Worm (Caenorhabditis elegans) whole organism, young adult: ENCODE results near the gene bcf-1.

Source experiments
- B0336.3 ChIP-seq: fragments of 200-800 bp; sonication (Bioruptor generic); IDR thresholded peaks from 2 replicates; pipeline ENCODE4 v1.3.6; 2022; ENCODE audit warnings: missing genetic modification characterization, missing compliant biosample characterization
- F23B12.7 ChIP-seq: sonication (generic microtip); optimal IDR thresholded peaks from 2 replicates; lab custom pipeline; 2017; ENCODE audit warnings: missing genetic modification characterization, mild to moderate bottlenecking, missing compliant biosample characterization, antibody characterized with exemption, moderate library complexity; ENCODE audit not compliant: insufficient read depth
- F33H1.4 ChIP-seq: fragments of 200-800 bp; sonication (Bioruptor generic); IDR thresholded peaks from 2 replicates; pipeline ENCODE4 v1.3.6; 2022; ENCODE audit warnings: missing genetic modification reagents, missing genetic modification characterization, missing compliant biosample characterization
- T07F8.4 ChIP-seq: sonication (generic microtip); optimal IDR thresholded peaks from 2 replicates; lab custom pipeline; 2016; ENCODE audit warnings: mild to moderate bottlenecking, missing genetic modification characterization, moderate library complexity, missing compliant biosample characterization
- Y53G8AR.9 ChIP-seq: fragments of 200-800 bp; sonication (Bioruptor generic); conservative IDR thresholded peaks from 2 replicates; pipeline ENCODE4 v1.3.6; 2022; ENCODE audit warnings: missing genetic modification reagents, missing genetic modification characterization, missing compliant biosample characterization
- Y95B8A.8 ChIP-seq: fragments of 200-800 bp; sonication (Bioruptor generic); IDR thresholded peaks from 2 replicates; pipeline ENCODE4 v1.3.6; 2022; ENCODE audit warnings: missing genetic modification reagents, missing genetic modification characterization, missing compliant biosample characterization
- ama-1 ChIP-seq, 3 experiments: fragments of 150-350 bp in 1 of 3; sonication (generic microtip) in 2 of 3; optimal IDR thresholded peaks; 2 replicates each; lab custom pipeline; 2014 to 2018; ENCODE audit warnings: missing biosample characterization in 2 of 3, missing genetic modification characterization in 2 of 3, missing genetic modification reagents in 2 of 3
- atf-7 ChIP-seq: sonication (generic microtip); optimal IDR thresholded peaks from 2 replicates; lab custom pipeline; 2017; ENCODE audit warnings: mild to moderate bottlenecking, missing genetic modification characterization, missing compliant biosample characterization
- athp-1 ChIP-seq: sonication (generic microtip); optimal IDR thresholded peaks from 2 replicates; lab custom pipeline; 2017; ENCODE audit warnings: mild to moderate bottlenecking, missing genetic modification characterization, missing compliant biosample characterization
- attf-3 ChIP-seq: fragments of 200-800 bp; sonication (Bioruptor generic); conservative IDR thresholded peaks from 2 replicates; pipeline ENCODE4 v1.3.6; 2022; ENCODE audit warnings: missing genetic modification reagents, missing genetic modification characterization, missing compliant biosample characterization
- attf-6 ChIP-seq: fragments of 200-800 bp; sonication (Bioruptor generic); IDR thresholded peaks from 2 replicates; pipeline ENCODE4 v1.3.6; 2022; ENCODE audit warnings: missing genetic modification reagents, missing genetic modification characterization, missing compliant biosample characterization
- cebp-1 ChIP-seq, 2 experiments: fragments of 200-800 bp in 1 of 2; sonication (Bioruptor generic) in 1 of 2; sonication (generic microtip) in 1 of 2; IDR thresholded peaks in 1 of 2; optimal IDR thresholded peaks in 1 of 2; 2 replicates each; pipeline versions ENCODE4 v1.3.6 to Lab custom; 2017 to 2022; ENCODE audit warnings: missing compliant biosample characterization in 2 of 2, missing genetic modification characterization in 2 of 2, mild to moderate bottlenecking in 1 of 2, missing genetic modification reagents in 1 of 2, moderate library complexity in 1 of 2
- ceh-79 ChIP-seq: sonication (generic microtip); optimal IDR thresholded peaks from 2 replicates; lab custom pipeline; 2017; ENCODE audit warnings: mild to moderate bottlenecking, missing genetic modification characterization, missing compliant biosample characterization
- ceh-91 ChIP-seq: fragments of 200-800 bp; sonication (Bioruptor generic); IDR thresholded peaks from 2 replicates; pipeline ENCODE4 v1.3.6; 2022; ENCODE audit warnings: missing genetic modification reagents, missing genetic modification characterization, missing compliant biosample characterization
- chd-7 ChIP-seq: sonication (generic microtip); optimal IDR thresholded peaks from 2 replicates; lab custom pipeline; 2016; ENCODE audit warnings: mild to moderate bottlenecking, missing genetic modification characterization, moderate library complexity, missing compliant biosample characterization
- dox-1 ChIP-seq: fragments of 200-800 bp; sonication (Bioruptor generic); IDR thresholded peaks from 2 replicates; pipeline ENCODE4 v1.3.6; 2022; ENCODE audit warnings: missing genetic modification reagents, missing genetic modification characterization, missing compliant biosample characterization
- egrh-3 ChIP-seq: fragments of 200-800 bp; sonication (Bioruptor generic); IDR thresholded peaks from 2 replicates; pipeline ENCODE4 v1.3.6; 2022; ENCODE audit warnings: missing genetic modification reagents, missing genetic modification characterization, missing compliant biosample characterization
- ekl-4 ChIP-seq: fragments of 200-800 bp; sonication (Bioruptor generic); IDR thresholded peaks from 2 replicates; pipeline ENCODE4 v1.3.6; 2022; ENCODE audit warnings: missing genetic modification reagents, missing genetic modification characterization, missing compliant biosample characterization
- ets-4 ChIP-seq: fragments of 200-800 bp; sonication (Bioruptor generic); optimal IDR thresholded peaks from 2 replicates; lab custom pipeline; 2018; ENCODE audit warnings: mild to moderate bottlenecking, missing genetic modification characterization, missing compliant biosample characterization
- gei-17 ChIP-seq: fragments of 200-800 bp; sonication (Bioruptor generic); optimal IDR thresholded peaks from 2 replicates; lab custom pipeline; 2018; ENCODE audit warnings: mild to moderate bottlenecking, missing genetic modification characterization, missing compliant biosample characterization
- hlh-12 ChIP-seq: sonication (generic microtip); optimal IDR thresholded peaks from 2 replicates; lab custom pipeline; 2016; ENCODE audit warnings: missing genetic modification characterization, missing compliant biosample characterization
- hrde-1 ChIP-seq: sonication (generic microtip); optimal IDR thresholded peaks from 2 replicates; lab custom pipeline; 2016; ENCODE audit warnings: missing genetic modification characterization, mild to moderate bottlenecking, missing compliant biosample characterization, moderate library complexity, missing genotype, missing genetic modification reagents, borderline replicate concordance
- hsf-1 ChIP-seq: fragments of 200-800 bp; sonication (Bioruptor generic); IDR thresholded peaks from 2 replicates; pipeline ENCODE4 v1.3.6; 2022; ENCODE audit warnings: missing genetic modification reagents, missing genetic modification characterization, missing compliant biosample characterization
- lag-1 ChIP-seq: fragments of 200-800 bp; sonication (Bioruptor generic); IDR thresholded peaks from 2 replicates; pipeline ENCODE4 v1.3.6; 2022; ENCODE audit warnings: missing genetic modification reagents, missing genetic modification characterization, missing compliant biosample characterization
- lin-26 ChIP-seq: fragments of 200-800 bp; sonication (Bioruptor generic); IDR thresholded peaks from 2 replicates; pipeline ENCODE4 v1.3.6; 2022; ENCODE audit warnings: missing genetic modification reagents, missing genetic modification characterization, missing compliant biosample characterization
- lin-54 ChIP-seq: fragments of 200-800 bp; sonication (Bioruptor generic); optimal IDR thresholded peaks from 2 replicates; lab custom pipeline; 2018; ENCODE audit warnings: mild to moderate bottlenecking, missing genetic modification characterization, missing compliant biosample characterization
- madf-3 ChIP-seq: fragments of 200-800 bp; sonication (Bioruptor generic); IDR thresholded peaks from 2 replicates; pipeline ENCODE4 v1.3.6; 2022; ENCODE audit warnings: missing genetic modification reagents, missing genetic modification characterization, missing compliant biosample characterization
- madf-6 ChIP-seq: fragments of 200-800 bp; sonication (Bioruptor generic); IDR thresholded peaks from 2 replicates; pipeline ENCODE4 v1.3.6; 2022; ENCODE audit warnings: missing genetic modification reagents, missing genetic modification characterization, missing compliant biosample characterization
- madf-8 ChIP-seq: fragments of 200-800 bp; sonication (Bioruptor generic); conservative IDR thresholded peaks from 2 replicates; pipeline ENCODE4 v1.3.6; 2022; ENCODE audit warnings: missing genetic modification reagents, missing genetic modification characterization, missing compliant biosample characterization
- mcd-1 ChIP-seq: fragments of 200-800 bp; sonication (Bioruptor generic); IDR thresholded peaks from 2 replicates; pipeline ENCODE4 v1.3.6; 2022; ENCODE audit warnings: missing genetic modification reagents, missing genetic modification characterization, missing compliant biosample characterization
- nfyb-1 ChIP-seq: fragments of 200-800 bp; sonication (Bioruptor generic); IDR thresholded peaks from 2 replicates; pipeline ENCODE4 v1.3.6; 2022; ENCODE audit warnings: missing genetic modification reagents, missing genetic modification characterization, missing compliant biosample characterization
- nhr-27 ChIP-seq: fragments of 200-800 bp; sonication (Bioruptor generic); optimal IDR thresholded peaks from 2 replicates; lab custom pipeline; 2018; ENCODE audit warnings: mild to moderate bottlenecking, missing genetic modification characterization, moderate library complexity, missing compliant biosample characterization
- nhr-80 ChIP-seq: sonication (generic microtip); optimal IDR thresholded peaks from 2 replicates; lab custom pipeline; 2016; ENCODE audit warnings: missing genetic modification characterization, missing compliant biosample characterization
- pbrm-1 ChIP-seq: fragments of 200-800 bp; sonication (Bioruptor generic); IDR thresholded peaks from 2 replicates; pipeline ENCODE4 v1.3.6; 2022; ENCODE audit warnings: missing genetic modification reagents, missing genetic modification characterization, missing compliant biosample characterization
- rec-8 ChIP-seq, 2 experiments: sonication (generic microtip); optimal IDR thresholded peaks; 2 replicates each; lab custom pipeline; 2016; ENCODE audit warnings: mild to moderate bottlenecking in 2 of 2, missing genetic modification characterization in 2 of 2, missing genetic modification reagents in 2 of 2, missing genotype in 2 of 2, missing biosample characterization in 1 of 2, missing compliant biosample characterization in 1 of 2, moderate library complexity in 1 of 2
- snpc-3.4 ChIP-seq: sonication (generic microtip); optimal IDR thresholded peaks from 2 replicates; lab custom pipeline; 2017; ENCODE audit warnings: missing genetic modification characterization, mild to moderate bottlenecking, missing compliant biosample characterization, antibody characterized with exemption, moderate library complexity, missing genotype, missing genetic modification reagents
- snpc-4 ChIP-seq, 5 experiments: fragments of 150-350 bp in 1 of 5; sonication (generic microtip) in 4 of 5; optimal IDR thresholded peaks; 2 replicates each; lab custom pipeline; 2014 to 2018; ENCODE audit warnings: missing genetic modification characterization in 5 of 5, missing biosample characterization in 3 of 5, antibody characterized with exemption in 2 of 5, mild to moderate bottlenecking in 2 of 5, missing compliant biosample characterization in 2 of 5, missing genotype in 2 of 5, moderate library complexity in 2 of 5, missing genetic modification reagents in 1 of 5
- tlf-1 ChIP-seq: fragments of 200-800 bp; sonication (Bioruptor generic); optimal IDR thresholded peaks from 2 replicates; lab custom pipeline; 2018; ENCODE audit warnings: mild to moderate bottlenecking, missing genetic modification characterization, missing compliant biosample characterization
- zfh-2 ChIP-seq: fragments of 200-800 bp; sonication (Bioruptor generic); conservative IDR thresholded peaks from 2 replicates; pipeline ENCODE4 v1.3.6; 2022; ENCODE audit warnings: missing genetic modification reagents, missing genetic modification characterization, missing compliant biosample characterization
- zim-3 ChIP-seq: sonication (generic microtip); optimal IDR thresholded peaks from 2 replicates; lab custom pipeline; 2017; ENCODE audit warnings: mild to moderate bottlenecking, missing genetic modification characterization, moderate library complexity, missing compliant biosample characterization
- ztf-18 ChIP-seq: sonication (generic microtip); optimal IDR thresholded peaks from 2 replicates; lab custom pipeline; 2016; ENCODE audit warnings: missing genotype, mild to moderate bottlenecking, missing genetic modification characterization, missing compliant biosample characterization
- ztf-22 ChIP-seq: fragments of 200-800 bp; sonication (Bioruptor generic); optimal IDR thresholded peaks from 2 replicates; lab custom pipeline; 2018; ENCODE audit warnings: mild to moderate bottlenecking, missing genetic modification characterization, moderate library complexity, missing compliant biosample characterization
- ztf-26 ChIP-seq: sonication (generic microtip); optimal IDR thresholded peaks from 2 replicates; lab custom pipeline; 2017; ENCODE audit warnings: missing genetic modification characterization, missing compliant biosample characterization

bcf-1 gene

DNA sequence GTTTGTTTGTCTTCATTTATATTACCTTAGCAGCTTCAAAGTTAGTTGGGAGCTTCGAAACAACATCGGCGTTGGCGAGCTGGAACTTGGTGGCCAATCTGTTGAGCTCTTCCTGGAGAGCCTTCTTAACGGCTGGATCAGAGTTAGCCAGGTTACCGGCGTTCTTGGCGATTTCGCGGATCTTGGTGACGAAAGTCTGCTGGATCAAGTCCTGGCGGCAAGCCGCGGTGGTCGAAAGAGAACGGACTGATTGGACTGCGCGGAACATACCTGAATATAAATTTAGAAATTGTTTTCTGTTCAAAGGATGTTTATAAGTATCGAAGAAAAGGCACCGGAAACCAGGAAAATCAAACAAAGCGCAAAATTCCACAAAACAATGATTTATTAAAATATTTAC, 18.3 kb upstream of the bcf-1 start, which contains the start of gene atp-4:
atp-4 (minus strand) TSS at position 270 of the 400 bp plus-strand sequence.
- TF ChIP-seq hrde-1 (no peak), zfh-2 (peak; percentile 63), madf-6 (GFP tag; lab: Robert Waterston, UW) (peak; percentile 48; the same call in 1 of the 2 replicates), atf-7 (tag; lab: Kevin White, UChicago) (no peak), attf-6 (GFP tag; lab: Robert Waterston, UW) (0 out of 2 replicates have a peak, but pooled peaks have one; percentile 15), hlh-12 (tag; lab: Kevin White, UChicago) (no peak), T07F8.4 (no peak), attf-3 (GFP tag; lab: Robert Waterston, UW) (0 out of 2 replicates have a peak, but pooled peaks have one; percentile 24), ekl-4 (GFP tag; lab: Robert Waterston, UW) (peak; percentile 34; the same call in 1 of the 2 replicates), nfyb-1 (GFP tag; lab: Robert Waterston, UW) (peak; percentile 12; the same call in 1 of the 2 replicates), zim-3 (tag; lab: Kevin White, UChicago) (peak; percentile 20), egrh-3 (GFP tag; lab: Robert Waterston, UW) (peak; percentile 39), hsf-1 (GFP tag; lab: Robert Waterston, UW) (peak; percentile 69; the same call in 1 of the 2 replicates), F23B12.7 (tag; lab: Kevin White, UChicago) (no peak), Y95B8A.8 (GFP tag; lab: Robert Waterston, UW) (0 out of 2 replicates have a peak, but pooled peaks have one; percentile 24), lin-26 (GFP tag; lab: Robert Waterston, UW) (peak; percentile 46; the same call in 1 of the 2 replicates), snpc-3.4 (tag; lab: Kevin White, UChicago) (no peak), chd-7 (tag; lab: Kevin White, UChicago) (peak; percentile 20), F33H1.4 (GFP tag; lab: Robert Waterston, UW) (no peak), Y53G8AR.9 (0 out of 2 replicates have a peak, but pooled peaks have one; percentile 50), ama-1 (optimal IDR thresholded peaks at IDR 0.05; lab: Kevin White, UChicago) (no peak), ama-1 (GFP tag; optimal IDR thresholded peaks at IDR 0.05; lab: Kevin White, UChicago) (peak in 1 of 2 experiments; percentile 20), nhr-27 (tag; lab: Kevin White, UChicago) (no peak), madf-3 (GFP tag; lab: Robert Waterston, UW) (peak; percentile 74; the same call in 1 of the 2 replicates)

ce11 chrV:6425927-6426326, 17.3 kb upstream of the bcf-1 start, which contains the start of gene T05H4.11:
Gene T05H4.11 (minus strand): TSS chrV:6426261.
- TF ChIP-seq ztf-22 (GFP tag; lab: Kevin White, UChicago) (no peak), ets-4 (GFP tag; lab: Kevin White, UChicago) (peak; percentile 24), ztf-26 (no peak), lin-26 (GFP tag; lab: Robert Waterston, UW) (no peak), pbrm-1 (GFP tag; lab: Robert Waterston, UW) (peak; percentile 43; the same call in 1 of the 2 replicates), gei-17 (GFP tag; lab: Kevin White, UChicago) (no peak), nhr-80 (tag; lab: Kevin White, UChicago) (peak; percentile 16), dox-1 (peak; percentile 31; the same call in 1 of the 2 replicates), madf-8 (0 out of 2 replicates have a peak, but pooled peaks have one; percentile 8), madf-6 (GFP tag; lab: Robert Waterston, UW) (no peak), rec-8 (tag; optimal IDR thresholded peaks at IDR 0.05; lab: Kevin White, UChicago) (peak in 1 of 2 experiments; percentile 7), snpc-4 (GFP tag; optimal IDR thresholded peaks at IDR 0.05; lab: Kevin White, UChicago) (no peak), snpc-4 (tag; optimal IDR thresholded peaks at IDR 0.05; lab: Kevin White, UChicago) (no peak), cebp-1 (GFP tag; IDR thresholded peaks at IDR 0.05; lab: Robert Waterston, UW) (no peak), cebp-1 (tag; optimal IDR thresholded peaks at IDR 0.05; lab: Kevin White, UChicago) (peak; percentile 20), ama-1 (optimal IDR thresholded peaks at IDR 0.05; lab: Kevin White, UChicago) (peak; percentile 13), ama-1 (GFP tag; optimal IDR thresholded peaks at IDR 0.05; lab: Kevin White, UChicago) (no peak), lag-1 (GFP tag; lab: Robert Waterston, UW) (0 out of 2 replicates have a peak, but pooled peaks have one; percentile 34), snpc-3.4 (tag; lab: Kevin White, UChicago) (peak; percentile 0), nfyb-1 (GFP tag; lab: Robert Waterston, UW) (0 out of 2 replicates have a peak, but pooled peaks have one; percentile 15), lin-54 (GFP tag; lab: Kevin White, UChicago) (no peak), B0336.3 (GFP tag; lab: Robert Waterston, UW) (peak; percentile 60), ekl-4 (GFP tag; lab: Robert Waterston, UW) (no peak; the same call in 1 of the 2 replicates), ceh-79 (peak; percentile 21), athp-1 (tag; lab: Kevin White, UChicago) (peak; percentile 17), ceh-91 (no peak), ztf-18 (tag; lab: Kevin White, UChicago) (no peak), mcd-1 (GFP tag; lab: Robert Waterston, UW) (0 out of 2 replicates have a peak, but pooled peaks have one; percentile 29), tlf-1 (GFP tag; lab: Kevin White, UChicago) (no peak)
